Fruit fly (Drosophila melanogaster) whole organism, embryonic: ENCODE data around the gene Cpr65Az.

ENCODE experiments used
- Bgb ChIP-seq: fragments of 200-800 bp; sonication (Bioruptor generic); IDR thresholded peaks from 2 replicates; pipeline ENCODE4 v1.3.6; 2022; ENCODE audit warnings: missing biosample characterization, missing genetic modification characterization; ENCODE audit not compliant: partially characterized antibody
- CG11085 ChIP-seq: fragments of 200-800 bp; sonication (Bioruptor generic); IDR thresholded peaks from 2 replicates; pipeline ENCODE4 v1.3.6; 2022; ENCODE audit warnings: missing biosample characterization, missing genetic modification characterization
- CG12744 ChIP-seq: fragments of 200-800 bp; sonication (Bioruptor generic); optimal IDR thresholded peaks from 2 replicates; lab custom pipeline; 2016; ENCODE audit warnings: missing biosample characterization, missing genetic modification characterization
- CG15011 ChIP-seq: fragments of 200-800 bp; sonication (Bioruptor generic); optimal IDR thresholded peaks from 3 replicates; lab custom pipeline; 2018; ENCODE audit warnings: missing biosample characterization, mild to moderate bottlenecking, missing genetic modification characterization
- CG16779 ChIP-seq: fragments of 200-800 bp; sonication (Bioruptor generic); IDR thresholded peaks from 2 replicates; pipeline ENCODE4 v1.3.6; 2022; ENCODE audit warnings: missing biosample characterization, missing genetic modification characterization
- CG17829 ChIP-seq: fragments of 200-800 bp; optimal IDR thresholded peaks from 2 replicates; lab custom pipeline; 2019; ENCODE audit warnings: missing biosample characterization, mild to moderate bottlenecking, missing genetic modification characterization, moderate library complexity
- CG31365 ChIP-seq: fragments of 200-800 bp; sonication (Bioruptor generic); optimal IDR thresholded peaks from 2 replicates; lab custom pipeline; 2018; ENCODE audit warnings: missing biosample characterization, mild to moderate bottlenecking, missing genetic modification characterization
- CG34376 ChIP-seq: fragments of 200-800 bp; sonication (Bioruptor generic); optimal IDR thresholded peaks from 2 replicates; lab custom pipeline; 2018; ENCODE audit warnings: missing biosample characterization, mild to moderate bottlenecking, missing genetic modification characterization
- CG4360 ChIP-seq: fragments of 200-800 bp; sonication (Bioruptor generic); IDR thresholded peaks from 2 replicates; pipeline ENCODE4 v1.3.6; 2022; ENCODE audit warnings: missing biosample characterization, missing genetic modification characterization
- CG4404 ChIP-seq: fragments of 200-800 bp; sonication (Bioruptor generic); IDR thresholded peaks from 2 replicates; pipeline ENCODE4 v1.3.6; 2022; ENCODE audit warnings: missing biosample characterization, missing genetic modification characterization
- CG5180 ChIP-seq: fragments of 200-800 bp; sonication (Bioruptor generic); optimal IDR thresholded peaks from 3 replicates; lab custom pipeline; 2017; ENCODE audit warnings: missing biosample characterization, missing genetic modification characterization, mild to moderate bottlenecking, moderate library complexity, missing genetic modification reagents
- CG7963 ChIP-seq: fragments of 200-800 bp; sonication (Bioruptor generic); IDR thresholded peaks from 3 replicates; pipeline ENCODE4 v1.3.6; 2022; ENCODE audit warnings: missing biosample characterization, missing genetic modification characterization; ENCODE audit not compliant: partially characterized antibody
- CG8089 ChIP-seq: fragments of 200-800 bp; sonication (Bioruptor generic); optimal IDR thresholded peaks from 3 replicates; lab custom pipeline; 2016; ENCODE audit warnings: missing biosample characterization, missing genetic modification characterization
- Deaf1 ChIP-seq: fragments of 200-800 bp; optimal IDR thresholded peaks from 3 replicates; lab custom pipeline; 2019; ENCODE audit warnings: missing biosample characterization, mild to moderate bottlenecking, missing genetic modification characterization, moderate library complexity
- E2f1 ChIP-seq: fragments of 200-800 bp; sonication (Bioruptor generic); IDR thresholded peaks from 2 replicates; pipeline ENCODE4 v1.3.6; 2022; ENCODE audit warnings: missing biosample characterization, missing genetic modification characterization
- E2f2 ChIP-seq: fragments of 200-800 bp; sonication (Bioruptor generic); IDR thresholded peaks from 2 replicates; pipeline ENCODE4 v1.3.6; 2022; ENCODE audit warnings: missing biosample characterization, missing genetic modification characterization
- Hr3 ChIP-seq: fragments of 200-800 bp; sonication (Bioruptor generic); optimal IDR thresholded peaks from 3 replicates; lab custom pipeline; 2016; ENCODE audit warnings: missing biosample characterization, missing genetic modification characterization
- Hr78 ChIP-seq, 2 experiments: fragments of 200-800 bp in 1 of 2; fragments of >200 bp in 1 of 2; sonication (Bioruptor generic) in 1 of 2; optimal IDR thresholded peaks; 2 replicates each; lab custom pipeline; 2017 to 2019; ENCODE audit warnings: missing biosample characterization in 2 of 2, missing genetic modification characterization in 2 of 2, mild to moderate bottlenecking in 1 of 2, moderate library complexity in 1 of 2
- Six4 ChIP-seq: fragments of 200-800 bp; sonication (Bioruptor generic); optimal IDR thresholded peaks from 2 replicates; lab custom pipeline; 2016; ENCODE audit warnings: missing biosample characterization, missing genetic modification characterization
- Sry-β ChIP-seq: fragments of 200-800 bp; sonication (Bioruptor generic); optimal IDR thresholded peaks from 2 replicates; lab custom pipeline; 2018; ENCODE audit warnings: missing biosample characterization, mild to moderate bottlenecking, missing genetic modification characterization, moderate library complexity
- ap ChIP-seq: fragments of 200-800 bp; sonication (Bioruptor generic); IDR thresholded peaks from 2 replicates; pipeline ENCODE4 v1.3.6; 2022; ENCODE audit warnings: missing biosample characterization, missing genetic modification characterization
- bbx ChIP-seq: fragments of 200-800 bp; sonication (Bioruptor generic); IDR thresholded peaks from 2 replicates; pipeline ENCODE4 v1.3.6; 2022; ENCODE audit warnings: missing biosample characterization, missing genetic modification characterization; ENCODE audit not compliant: partially characterized antibody
- ci ChIP-seq: fragments of 200-800 bp; sonication (Bioruptor generic); IDR thresholded peaks from 3 replicates; pipeline ENCODE4 v1.3.6; 2022; ENCODE audit warnings: missing biosample characterization, missing genetic modification characterization
- crol ChIP-seq: fragments of 200-800 bp; sonication (Bioruptor generic); IDR thresholded peaks from 2 replicates; pipeline ENCODE4 v1.3.6; 2022; ENCODE audit warnings: missing biosample characterization, missing genetic modification characterization
- dmrt99B ChIP-seq: fragments of 200-800 bp; sonication (Bioruptor generic); optimal IDR thresholded peaks from 2 replicates; lab custom pipeline; 2018; ENCODE audit warnings: missing biosample characterization, mild to moderate bottlenecking, missing genetic modification characterization, moderate library complexity
- en ChIP-seq: fragments of 200-800 bp; sonication (Bioruptor generic); optimal IDR thresholded peaks from 2 replicates; lab custom pipeline; 2016; ENCODE audit warnings: missing biosample characterization, missing genetic modification characterization
- fd102C ChIP-seq: fragments of 200-800 bp; sonication (Bioruptor generic); optimal IDR thresholded peaks from 2 replicates; lab custom pipeline; 2018; ENCODE audit warnings: missing biosample characterization, mild to moderate bottlenecking, missing genetic modification characterization, moderate library complexity
- gcm2 ChIP-seq: fragments of 200-800 bp; sonication (Bioruptor generic); optimal IDR thresholded peaks from 2 replicates; lab custom pipeline; 2016; ENCODE audit warnings: missing biosample characterization, missing genetic modification characterization
- gsb ChIP-seq: fragments of 200-800 bp; sonication (Bioruptor generic); IDR thresholded peaks from 2 replicates; pipeline ENCODE4 v1.3.6; 2022; ENCODE audit warnings: missing biosample characterization, missing genetic modification characterization
- gsb-n ChIP-seq: fragments of 200-800 bp; sonication (Bioruptor generic); optimal IDR thresholded peaks from 3 replicates; lab custom pipeline; 2018; ENCODE audit warnings: missing biosample characterization, mild to moderate bottlenecking, missing genetic modification characterization
- kah ChIP-seq: fragments of 200-800 bp; sonication (Bioruptor generic); optimal IDR thresholded peaks from 2 replicates; lab custom pipeline; 2018; ENCODE audit warnings: missing biosample characterization, mild to moderate bottlenecking, missing genetic modification characterization
- lab ChIP-seq: fragments of 200-800 bp; sonication (Bioruptor generic); optimal IDR thresholded peaks from 3 replicates; lab custom pipeline; 2017; ENCODE audit warnings: missing biosample characterization, missing genetic modification characterization, mild to moderate bottlenecking, moderate library complexity, missing genetic modification reagents
- nau ChIP-seq: fragments of 200-800 bp; sonication (Bioruptor generic); optimal IDR thresholded peaks from 3 replicates; lab custom pipeline; 2017; ENCODE audit warnings: missing biosample characterization, mild to moderate bottlenecking, missing genetic modification characterization, missing genetic modification reagents
- nerfin-1 ChIP-seq: fragments of 200-800 bp; sonication (Bioruptor generic); optimal IDR thresholded peaks from 3 replicates; lab custom pipeline; 2019; ENCODE audit warnings: missing biosample characterization, mild to moderate bottlenecking, missing genetic modification characterization, moderate library complexity
- nerfin-2 ChIP-seq: fragments of 200-800 bp; sonication (Bioruptor generic); IDR thresholded peaks from 2 replicates; pipeline ENCODE4 v1.3.6; 2022; ENCODE audit warnings: missing biosample characterization, missing genetic modification characterization; ENCODE audit not compliant: partially characterized antibody
- oc ChIP-seq: fragments of 200-800 bp; sonication (Bioruptor generic); optimal IDR thresholded peaks from 2 replicates; lab custom pipeline; 2018; ENCODE audit warnings: missing biosample characterization, mild to moderate bottlenecking, missing genetic modification characterization, moderate library complexity
- pros ChIP-seq: fragments of 200-800 bp; sonication (Bioruptor generic); optimal IDR thresholded peaks from 3 replicates; lab custom pipeline; 2019; ENCODE audit warnings: missing biosample characterization, mild to moderate bottlenecking, missing genetic modification characterization, moderate library complexity
- rib ChIP-seq: fragments of 200-800 bp; sonication (Bioruptor generic); IDR thresholded peaks from 2 replicates; pipeline ENCODE4 v1.3.6; 2022; ENCODE audit warnings: missing biosample characterization, missing genetic modification characterization
- sens ChIP-seq: fragments of 200-800 bp; sonication (Bioruptor generic); peaks from one replicate; lab custom pipeline; 2016; ENCODE audit warnings: missing biosample characterization, missing genetic modification characterization
- slbo ChIP-seq: fragments of 200-800 bp; sonication (Bioruptor generic); IDR thresholded peaks from 2 replicates; pipeline ENCODE4 v1.3.6; 2022; ENCODE audit warnings: missing biosample characterization, missing genetic modification characterization
- slp2 ChIP-seq: fragments of 200-800 bp; sonication (Bioruptor generic); optimal IDR thresholded peaks from 2 replicates; lab custom pipeline; 2016; ENCODE audit warnings: missing biosample characterization, missing genetic modification characterization
- sna ChIP-seq: fragments of 200-800 bp; sonication (Bioruptor generic); IDR thresholded peaks from 2 replicates; pipeline ENCODE4 v1.3.6; 2022; ENCODE audit warnings: missing biosample characterization, missing genetic modification characterization; ENCODE audit not compliant: partially characterized antibody
- ssp ChIP-seq: fragments of 200-800 bp; sonication (Bioruptor generic); IDR thresholded peaks from 2 replicates; pipeline ENCODE4 v1.3.6; 2022; ENCODE audit warnings: missing biosample characterization, missing genetic modification characterization
- trem ChIP-seq: fragments of 200-800 bp; optimal IDR thresholded peaks from 3 replicates; lab custom pipeline; 2019; ENCODE audit warnings: missing biosample characterization, mild to moderate bottlenecking, missing genetic modification characterization, moderate library complexity
- trh ChIP-seq: fragments of 200-800 bp; sonication (Bioruptor generic); optimal IDR thresholded peaks from 2 replicates; lab custom pipeline; 2016; ENCODE audit warnings: missing biosample characterization, missing genetic modification characterization
- vnd ChIP-seq: fragments of 200-800 bp; sonication (Bioruptor generic); IDR thresholded peaks from 3 replicates; pipeline ENCODE4 v1.3.6; 2022; ENCODE audit warnings: missing biosample characterization, missing genetic modification characterization; ENCODE audit not compliant: partially characterized antibody
- wek ChIP-seq: fragments of 200-800 bp; sonication (Bioruptor generic); optimal IDR thresholded peaks from 3 replicates; lab custom pipeline; 2018; ENCODE audit warnings: missing biosample characterization, mild to moderate bottlenecking, missing genetic modification characterization, moderate library complexity
- wor ChIP-seq: fragments of 200-800 bp; sonication (Bioruptor generic); IDR thresholded peaks from 2 replicates; pipeline ENCODE4 v1.3.6; 2022; ENCODE audit warnings: missing biosample characterization, missing genetic modification characterization

Gene Cpr65Az

dm6 chr3L:6162483-6163128, 2.0 kb downstream of the Cpr65Az start, which contains the start of gene Prdm13:
Gene Prdm13, plus strand, starts transcription at chr3L:6163127.
- TF ChIP-seq wor (GFP tag; lab: Robert Waterston, UW), result no peak
- TF ChIP-seq pros (GFP tag; lab: Kevin White, UChicago), result peak; percentile 72
- peak; percentile 21; the same call in 1 of the 2 replicates for TF ChIP-seq nerfin-2 (GFP tag; lab: Robert Waterston, UW)
- TF ChIP-seq oc (tag; lab: Kevin White, UChicago), result peak; percentile 77
- TF ChIP-seq nerfin-1 (tag; lab: Kevin White, UChicago), result peak; percentile 95
- peak; percentile 27; the same call in 1 of the 2 replicates for TF ChIP-seq crol (GFP tag; lab: Robert Waterston, UW)
- TF ChIP-seq CG4360 (GFP tag; lab: Robert Waterston, UW), result peak; percentile 52; the same call in 1 of the 2 replicates
- no peak for TF ChIP-seq wek (GFP tag; lab: Kevin White, UChicago)
- TF ChIP-seq Hr78 (GFP tag; optimal IDR thresholded peaks at IDR 0.05; lab: Kevin White, UChicago), result no peak
- peak; percentile 50 for TF ChIP-seq gsb-n (tag; lab: Kevin White, UChicago)

- TF ChIP-seq Six4 (GFP tag; lab: Kevin White, UChicago) (no peak), Hr3 (peak; percentile 39), Bgb (GFP tag; lab: Robert Waterston, UW) (peak; percentile 71), en (GFP tag; lab: Kevin White, UChicago) (no peak), sens (GFP tag; lab: Kevin White, UChicago) (no peak), gsb (no peak), Deaf1 (no peak), fd102C (no peak), dmrt99B (no peak), gcm2 (GFP tag; lab: Kevin White, UChicago) (no peak), ap (no peak), Sry-β (GFP tag; lab: Kevin White, UChicago) (no peak), E2f2 (peak; percentile 65), CG8089 (no peak), CG11085 (no peak), kah (no peak), bbx (GFP tag; lab: Robert Waterston, UW) (peak; percentile 71), lab (GFP tag; lab: Kevin White, UChicago) (no peak), ci (GFP tag; lab: Robert Waterston, UW) (no peak), vnd (GFP tag; lab: Robert Waterston, UW) (peak; percentile 84), sna (peak; percentile 75), trh (no peak), CG7963 (GFP tag; lab: Robert Waterston, UW) (peak; percentile 85), trem (tag; lab: Kevin White, UChicago) (peak; percentile 72), E2f1 (GFP tag; lab: Robert Waterston, UW) (no peak), nau (no peak), slbo (peak; percentile 61), CG31365 (tag; lab: Kevin White, UChicago) (no peak), CG12744 (GFP tag; lab: Kevin White, UChicago) (no peak), CG34376 (GFP tag; lab: Kevin White, UChicago) (no peak), CG16779 (GFP tag; lab: Robert Waterston, UW) (no peak), nerfin-2 (GFP tag; lab: Robert Waterston, UW) (peak; percentile 90), CG17829 (tag; lab: Kevin White, UChicago) (peak; percentile 69), slp2 (GFP tag; lab: Kevin White, UChicago) (no peak), CG15011 (no peak), CG4404 (GFP tag; lab: Robert Waterston, UW) (no peak), rib (no peak), ssp (peak; percentile 93), CG5180 (GFP tag; lab: Kevin White, UChicago) (no peak)
Observed at dm6 chr3L:6173826-6174255, 13.2 kb downstream of the Cpr65Az start, which contains the start of the genes fmt and CG7376. Gene fmt, minus strand, starts transcription at chr3L:6173880. Gene CG7376, plus strand, starts transcription at chr3L:6174248.
